Worm (Caenorhabditis elegans) whole organism, late embryonic: ENCODE data around the gene ZC455.1.

ENCODE experiments used
- C38D4.7 ChIP-seq: fragments of 200-800 bp; sonication (Bioruptor generic); optimal IDR thresholded peaks from 2 replicates; lab custom pipeline; 2018; ENCODE audit warnings: mild to moderate bottlenecking, missing genetic modification characterization, moderate library complexity, missing compliant biosample characterization
- F13H6.1 ChIP-seq: sonication (generic microtip); optimal IDR thresholded peaks from 2 replicates; lab custom pipeline; 2016; ENCODE audit warnings: missing genetic modification characterization, missing compliant biosample characterization
- T23F11.4 ChIP-seq: fragments of 200-800 bp; sonication (Bioruptor generic); optimal IDR thresholded peaks from 2 replicates; lab custom pipeline; 2018; ENCODE audit warnings: mild to moderate bottlenecking, missing genetic modification characterization, missing compliant biosample characterization
- ama-1 ChIP-seq: fragments of 150-350 bp; optimal IDR thresholded peaks from 2 replicates; lab custom pipeline; 2014
- ceh-14 ChIP-seq: sonication (generic microtip); optimal IDR thresholded peaks from 2 replicates; lab custom pipeline; 2016; ENCODE audit warnings: missing genotype, missing genetic modification characterization, missing compliant biosample characterization
- ceh-2 ChIP-seq: sonication (generic microtip); optimal IDR thresholded peaks from 2 replicates; lab custom pipeline; 2016; ENCODE audit warnings: missing genotype, missing genetic modification characterization, missing compliant biosample characterization
- ceh-45 ChIP-seq: fragments of 200-800 bp; sonication (Bioruptor generic); IDR thresholded peaks from 2 replicates; pipeline ENCODE4 v1.3.6; 2022; ENCODE audit warnings: missing genetic modification reagents, missing genetic modification characterization, missing compliant biosample characterization
- ceh-48 ChIP-seq: sonication (generic microtip); optimal IDR thresholded peaks from 2 replicates; lab custom pipeline; 2016; ENCODE audit warnings: missing genetic modification characterization, inconsistent platforms, missing compliant biosample characterization
- dmd-4 ChIP-seq: sonication (generic microtip); optimal IDR thresholded peaks from 2 replicates; lab custom pipeline; 2016; ENCODE audit warnings: borderline replicate concordance, missing genetic modification characterization, missing compliant biosample characterization
- dve-1 ChIP-seq: sonication (generic microtip); optimal IDR thresholded peaks from 2 replicates; lab custom pipeline; 2017; ENCODE audit warnings: antibody characterized with exemption, mild to moderate bottlenecking, missing genetic modification characterization, missing compliant biosample characterization
- elt-2 ChIP-seq: sonication (generic microtip); optimal IDR thresholded peaks from 2 replicates; lab custom pipeline; 2016; ENCODE audit warnings: missing genetic modification reagents, missing genetic modification characterization, missing compliant biosample characterization
- elt-4 ChIP-seq: sonication (generic microtip); optimal IDR thresholded peaks from 2 replicates; lab custom pipeline; 2016; ENCODE audit warnings: missing genetic modification characterization, missing compliant biosample characterization
- ets-4 ChIP-seq: sonication (generic microtip); optimal IDR thresholded peaks from 2 replicates; lab custom pipeline; 2016; ENCODE audit warnings: missing genetic modification characterization, missing compliant biosample characterization
- fax-1 ChIP-seq: sonication (generic microtip); optimal IDR thresholded peaks from 2 replicates; lab custom pipeline; 2016; ENCODE audit warnings: missing genotype, missing genetic modification characterization, missing compliant biosample characterization
- fkh-10 ChIP-seq: fragments of 150-350 bp; optimal IDR thresholded peaks from 2 replicates; lab custom pipeline; 2014; ENCODE audit warnings: missing biosample characterization, missing genetic modification reagents, missing genetic modification characterization
- hlh-13 ChIP-seq: fragments of 200-800 bp; sonication (Bioruptor generic); optimal IDR thresholded peaks from 2 replicates; lab custom pipeline; 2018; ENCODE audit warnings: mild to moderate bottlenecking, missing genetic modification characterization, missing compliant biosample characterization
- hlh-30 ChIP-seq: sonication (generic microtip); optimal IDR thresholded peaks from 2 replicates; lab custom pipeline; 2017; ENCODE audit warnings: antibody characterized with exemption, missing genetic modification characterization, missing compliant biosample characterization; ENCODE audit not compliant: insufficient read depth
- hlh-6 ChIP-seq: sonication (generic microtip); optimal IDR thresholded peaks from 2 replicates; lab custom pipeline; 2016; ENCODE audit warnings: missing genotype, missing genetic modification characterization, missing compliant biosample characterization
- lim-6 ChIP-seq: sonication (generic microtip); optimal IDR thresholded peaks from 2 replicates; lab custom pipeline; 2016; ENCODE audit warnings: missing genetic modification characterization, missing compliant biosample characterization
- nfya-1 ChIP-seq: sonication (generic microtip); optimal IDR thresholded peaks from 2 replicates; lab custom pipeline; 2017; ENCODE audit warnings: missing genetic modification characterization, mild to moderate bottlenecking, missing compliant biosample characterization, antibody characterized with exemption, moderate library complexity
- nhr-11 ChIP-seq: fragments of 150-350 bp; optimal IDR thresholded peaks from 2 replicates; lab custom pipeline; 2014; ENCODE audit warnings: missing biosample characterization, missing genetic modification characterization
- nhr-232 ChIP-seq: sonication (generic microtip); optimal IDR thresholded peaks from 2 replicates; lab custom pipeline; 2016; ENCODE audit warnings: missing genetic modification characterization, missing compliant biosample characterization
- odd-2 ChIP-seq: sonication (generic microtip); optimal IDR thresholded peaks from 2 replicates; lab custom pipeline; 2017; ENCODE audit warnings: antibody characterized with exemption, mild to moderate bottlenecking, missing genetic modification characterization, missing compliant biosample characterization
- pag-3 ChIP-seq: sonication (generic microtip); optimal IDR thresholded peaks from 2 replicates; lab custom pipeline; 2016; ENCODE audit warnings: missing compliant biosample characterization, missing genetic modification characterization, borderline replicate concordance
- pax-1 ChIP-seq: fragments of 150-350 bp; optimal IDR thresholded peaks from 2 replicates; lab custom pipeline; 2014; ENCODE audit warnings: missing biosample characterization, missing genetic modification characterization
- pha-2 ChIP-seq: sonication (generic microtip); optimal IDR thresholded peaks from 2 replicates; lab custom pipeline; 2017; ENCODE audit warnings: mild to moderate bottlenecking, missing genetic modification characterization, missing compliant biosample characterization
- pros-1 ChIP-seq: fragments of 150-350 bp; optimal IDR thresholded peaks from 2 replicates; lab custom pipeline; 2014; ENCODE audit warnings: missing biosample characterization, missing genetic modification reagents, missing genetic modification characterization
- ref-2 ChIP-seq: sonication (generic microtip); optimal IDR thresholded peaks from 2 replicates; lab custom pipeline; 2016; ENCODE audit warnings: missing genetic modification characterization, missing compliant biosample characterization
- sdc-2 ChIP-seq: sonication (generic microtip); optimal IDR thresholded peaks from 2 replicates; lab custom pipeline; 2016; ENCODE audit warnings: missing genotype, missing genetic modification characterization, missing compliant biosample characterization
- sox-4 ChIP-seq: sonication (generic microtip); optimal IDR thresholded peaks from 2 replicates; lab custom pipeline; 2017; ENCODE audit warnings: mild to moderate bottlenecking, missing genetic modification characterization, inconsistent platforms, missing compliant biosample characterization
- syd-9 ChIP-seq: sonication (generic microtip); optimal IDR thresholded peaks from 2 replicates; lab custom pipeline; 2016; ENCODE audit warnings: mild to moderate bottlenecking, missing genetic modification characterization, moderate library complexity, missing compliant biosample characterization
- tbx-2 ChIP-seq: sonication (generic microtip); optimal IDR thresholded peaks from 2 replicates; lab custom pipeline; 2016; ENCODE audit warnings: missing genetic modification characterization, missing compliant biosample characterization
- unc-42 ChIP-seq: sonication (generic microtip); optimal IDR thresholded peaks from 2 replicates; lab custom pipeline; 2016; ENCODE audit warnings: missing genotype, missing genetic modification characterization, missing compliant biosample characterization
- unc-55 ChIP-seq: sonication (generic microtip); optimal IDR thresholded peaks from 2 replicates; lab custom pipeline; 2017; ENCODE audit warnings: missing biosample characterization, missing genetic modification reagents, missing genetic modification characterization
- ztf-16 ChIP-seq: sonication (generic microtip); optimal IDR thresholded peaks from 2 replicates; lab custom pipeline; 2017; ENCODE audit warnings: missing genetic modification characterization, missing compliant biosample characterization

The ZC455.1 gene

ce11 chrV:12816672-12817071 is 43.4 kb downstream of the ZC455.1 start:
- TF ChIP-seq ztf-16 (tag; lab: Kevin White, UChicago) (no peak), pag-3 (no peak), nhr-232 (tag; lab: Kevin White, UChicago) (no peak)
- TF ChIP-seq, all 69 proteins: peak for 0

ce11 chrV:12818486-12818885 is 45.2 kb downstream of the ZC455.1 start:
- TF ChIP-seq unc-42 (tag; lab: Kevin White, UChicago) (peak; percentile 65), elt-4 (tag; lab: Kevin White, UChicago) (no peak), C38D4.7 (GFP tag; lab: Kevin White, UChicago) (no peak), dmd-4 (tag; lab: Kevin White, UChicago) (no peak)

DNA sequence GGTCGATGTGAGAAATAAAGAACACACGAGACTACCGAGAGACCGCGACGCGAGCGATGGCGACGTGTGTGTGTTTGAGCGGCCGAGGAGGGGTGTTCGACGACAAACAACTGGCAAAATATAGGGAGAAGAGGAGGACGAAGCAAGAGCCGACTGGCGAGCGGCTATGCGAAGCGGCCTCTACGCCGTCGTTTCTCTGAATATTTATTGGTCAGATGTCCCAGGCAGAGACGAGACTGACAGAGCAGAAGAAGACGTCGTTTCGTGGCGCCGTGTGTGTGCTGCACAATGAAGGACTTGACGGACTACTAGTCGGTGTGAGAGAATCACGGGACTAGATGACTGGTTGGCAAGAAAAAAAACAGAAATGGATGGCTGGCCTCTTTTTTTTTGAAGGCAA is 45.8 kb downstream of the ZC455.1 start:
- no peak for TF ChIP-seq unc-42 (tag; lab: Kevin White, UChicago)
- no peak for TF ChIP-seq ets-4 (tag; lab: Kevin White, UChicago)
- no peak for TF ChIP-seq T23F11.4 (GFP tag; lab: Kevin White, UChicago)
- no peak for TF ChIP-seq ceh-45 (GFP tag; lab: Robert Waterston, UW)
- TF ChIP-seq F13H6.1 (tag; lab: Kevin White, UChicago) = no peak
- TF ChIP-seq ztf-16 (tag; lab: Kevin White, UChicago) = no peak
- TF ChIP-seq ceh-48 (tag; lab: Kevin White, UChicago) = no peak
- TF ChIP-seq nhr-11 (tag; lab: Kevin White, UChicago) = no peak
- no peak for TF ChIP-seq elt-2 (tag; lab: Kevin White, UChicago)
- no peak for TF ChIP-seq C38D4.7 (GFP tag; lab: Kevin White, UChicago)
- TF ChIP-seq hlh-6 (tag; lab: Kevin White, UChicago) = peak; percentile 41
- TF ChIP-seq sox-4 (tag; lab: Kevin White, UChicago) = no peak
- TF ChIP-seq ref-2 = no peak
- TF ChIP-seq elt-4 (tag; lab: Kevin White, UChicago) = no peak
- TF ChIP-seq pha-2 = no peak
- TF ChIP-seq pros-1 (tag; lab: Kevin White, UChicago) = no peak
- TF ChIP-seq unc-55 (GFP tag; lab: Kevin White, UChicago) = no peak
- no peak for TF ChIP-seq lim-6 (tag; lab: Kevin White, UChicago)
- peak; percentile 4 for TF ChIP-seq ceh-14 (tag; lab: Kevin White, UChicago)
- no peak for TF ChIP-seq pax-1 (tag; lab: Kevin White, UChicago)
- TF ChIP-seq ceh-2 (tag; lab: Kevin White, UChicago) = peak; percentile 13
- TF ChIP-seq fax-1 (tag; lab: Kevin White, UChicago) = no peak
- TF ChIP-seq fkh-10 = no peak
- TF ChIP-seq tbx-2 (tag; lab: Kevin White, UChicago) = peak; percentile 20
- TF ChIP-seq ama-1 (lab: Kevin White, UChicago) = no peak
- no peak for TF ChIP-seq hlh-13 (GFP tag; lab: Kevin White, UChicago)
- no peak for TF ChIP-seq dve-1
- TF ChIP-seq syd-9 (tag; lab: Kevin White, UChicago) = peak; percentile 20
- no peak for TF ChIP-seq odd-2 (tag; lab: Kevin White, UChicago)
- TF ChIP-seq nfya-1 (tag; lab: Kevin White, UChicago) = no peak
- no peak for TF ChIP-seq hlh-30 (tag; lab: Kevin White, UChicago)
- no peak for TF ChIP-seq sdc-2 (tag; lab: Kevin White, UChicago)

ce11 chrV:12819792-12820453 is 46.6 kb downstream of the ZC455.1 start, which contains the start of the genes ZC443.4 and ugt-18:
Gene ZC443.4, minus strand, starts transcription at chrV:12819886.
Gene ugt-18, plus strand, starts transcription at chrV:12820260.
- no peak for TF ChIP-seq dmd-4 (tag; lab: Kevin White, UChicago)
